Fruit fly (Drosophila melanogaster): ENCODE measurements around the gene rudhira.

Gene rudhira

DNA sequence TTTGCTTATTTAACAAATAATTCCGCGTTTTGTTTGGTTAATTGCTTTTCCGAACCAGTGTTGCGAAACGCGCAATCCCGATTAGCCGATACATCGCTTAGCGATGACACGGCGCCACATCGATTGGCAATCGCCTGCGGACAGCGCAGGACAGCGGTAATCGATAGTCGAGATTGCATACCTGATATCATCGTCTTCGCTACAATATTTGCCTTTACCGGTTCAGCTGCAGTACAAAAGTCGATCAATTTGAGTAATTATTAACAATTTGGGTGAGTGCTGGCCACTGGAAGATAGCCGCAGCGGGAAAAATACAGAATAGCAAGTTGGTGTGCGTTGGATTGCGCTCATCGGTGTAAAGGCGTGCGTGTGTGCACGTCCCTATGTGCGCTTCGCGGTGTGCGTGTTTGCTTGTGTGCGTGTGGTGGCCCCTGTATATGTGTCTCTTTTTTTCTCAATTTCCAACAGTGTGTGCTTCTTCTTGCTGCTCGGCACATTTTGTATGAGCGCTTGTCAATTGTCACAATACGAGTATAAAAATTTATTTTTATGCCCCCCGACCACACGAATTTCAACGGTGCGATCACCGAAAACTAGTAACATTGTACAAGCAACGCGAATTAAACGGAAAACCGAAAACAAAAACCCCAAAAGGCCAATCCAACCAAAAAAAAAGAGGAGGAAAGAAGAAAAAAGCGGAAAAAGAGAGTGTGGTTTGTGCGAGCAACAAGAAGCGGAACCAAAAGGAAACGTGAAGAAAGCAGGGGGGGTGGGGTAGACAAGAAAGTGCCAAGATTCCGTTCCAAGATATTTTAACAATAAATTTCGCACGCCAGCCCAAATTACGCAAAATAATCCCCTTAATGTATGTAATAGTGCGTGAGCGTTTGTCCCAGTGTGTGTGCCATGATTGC is 24.0 kb upstream of the rudhira start, which contains the start of gene CkIIbeta (continued):
- TF ChIP-seq CG4820 (GFP tag; optimal IDR thresholded peaks at IDR 0.05): no peak
- no peak for TF ChIP-seq Ada2b (GFP tag; IDR thresholded peaks at IDR 0.05)
- no peak for TF ChIP-seq CrebB (tag; optimal IDR thresholded peaks at IDR 0.05)
- no peak for TF ChIP-seq CG2889 (GFP tag; IDR thresholded peaks at IDR 0.05)
- TF ChIP-seq chinmo (GFP tag; IDR thresholded peaks at IDR 0.05; ENCODE audit: partially characterized antibody): peak; percentile 85; the same call in 2 of the 4 replicates
- TF ChIP-seq CG8944 (GFP tag; optimal IDR thresholded peaks at IDR 0.05): peak; percentile 33
- peak in 1 of 2 experiments; percentile 15 for TF ChIP-seq Hr51 (GFP tag; optimal IDR thresholded peaks at IDR 0.05)
- TF ChIP-seq sens (GFP tag): peak; percentile 91
- TF ChIP-seq CG4282 (GFP tag; optimal IDR thresholded peaks at IDR 0.05): peak; percentile 13
- no peak for TF ChIP-seq ssp (GFP tag; IDR thresholded peaks at IDR 0.05)
- peak; percentile 94 for TF ChIP-seq vnd (GFP tag; IDR thresholded peaks at IDR 0.05; ENCODE audit: partially characterized antibody)
- no peak for TF ChIP-seq Ssrp (tag; optimal IDR thresholded peaks at IDR 0.05)
- TF ChIP-seq CG34376 (GFP tag; optimal IDR thresholded peaks at IDR 0.05): peak; percentile 18
- no peak for TF ChIP-seq Sry-β (GFP tag; optimal IDR thresholded peaks at IDR 0.05)
- TF ChIP-seq CG10543 (GFP tag; optimal IDR thresholded peaks at IDR 0.05): peak; percentile 8
- peak; percentile 59 for TF ChIP-seq HLH54F (GFP tag; optimal IDR thresholded peaks at IDR 0.05)
- TF ChIP-seq Mad (GFP tag; optimal IDR thresholded peaks at IDR 0.05): peak; percentile 5
- TF ChIP-seq CG1024 (GFP tag; IDR thresholded peaks at IDR 0.05): no peak
- TF ChIP-seq CG9932 (GFP tag; IDR thresholded peaks at IDR 0.05): no peak; the same call in 1 of the 2 replicates
- peak; percentile 36; the same call in 1 of the 2 replicates for TF ChIP-seq E2f1 (GFP tag; IDR thresholded peaks at IDR 0.05)
- peak; percentile 46 for TF ChIP-seq CG18599 (GFP tag; optimal IDR thresholded peaks at IDR 0.05)
- no peak for TF ChIP-seq run (tag; optimal IDR thresholded peaks at IDR 0.05)
- no peak for TF ChIP-seq Max (GFP tag; optimal IDR thresholded peaks at IDR 0.05)
- no peak for TF ChIP-seq CG14965 (GFP tag; optimal IDR thresholded peaks at IDR 0.05; ENCODE audit: borderline replicate concordance)
- no peak for TF ChIP-seq NC2α (GFP tag; optimal IDR thresholded peaks at IDR 0.05)
- peak; percentile 5 for TF ChIP-seq CG1602 (GFP tag; optimal IDR thresholded peaks at IDR 0.05)
- peak; percentile 49 to 54 for TF ChIP-seq Pdp1 (GFP tag; optimal IDR thresholded peaks at IDR 0.05)
- TF ChIP-seq CG6689 (GFP tag; IDR thresholded peaks at IDR 0.05): 0 out of 2 replicates have a peak, but pooled peaks have one; percentile 8
- no peak for TF ChIP-seq sima (GFP tag; optimal IDR thresholded peaks at IDR 0.05)
- TF ChIP-seq CG13775 (GFP tag; optimal IDR thresholded peaks at IDR 0.05): peak; percentile 36
- TF ChIP-seq zen (tag; optimal IDR thresholded peaks at IDR 0.05): peak; percentile 73
- no peak for TF ChIP-seq CG11504 (tag; optimal IDR thresholded peaks at IDR 0.05)
- peak; percentile 89 for TF ChIP-seq Doc3 (GFP tag; IDR thresholded peaks at IDR 0.05; ENCODE audit: partially characterized antibody)
- peak; percentile 12 for TF ChIP-seq en (GFP tag; optimal IDR thresholded peaks at IDR 0.05)
- peak; percentile 95 for TF ChIP-seq hb (GFP tag; IDR thresholded peaks at IDR 0.05; ENCODE audit: partially characterized antibody)
- 0 out of 3 replicates have a peak, but pooled peaks have one; percentile 17 for TF ChIP-seq tgo (GFP tag; IDR thresholded peaks at IDR 0.05)
- no peak for TF ChIP-seq CG11398 (GFP tag; optimal IDR thresholded peaks at IDR 0.05)
- peak; percentile 39 for TF ChIP-seq jumu (GFP tag; optimal IDR thresholded peaks at IDR 0.05)
- TF ChIP-seq CG30431 (GFP tag; optimal IDR thresholded peaks at IDR 0.05): no peak
- TF ChIP-seq phol (tag; optimal IDR thresholded peaks at IDR 0.05): peak; percentile 57
- peak; percentile 61 for TF ChIP-seq exex (tag; optimal IDR thresholded peaks at IDR 0.05)
- peak; percentile 39 for TF ChIP-seq Hsf (GFP tag; optimal IDR thresholded peaks at IDR 0.05)
- peak; percentile 44 for TF ChIP-seq CG3163 (GFP tag; optimal IDR thresholded peaks at IDR 0.05)
- TF ChIP-seq pan (optimal IDR thresholded peaks at IDR 0.05): no peak
- no peak for TF ChIP-seq pan (GFP tag; optimal IDR thresholded peaks at IDR 0.05 in 1 of 2, IDR thresholded peaks at IDR 0.05 in 1 of 2)
- peak; percentile 98 for TF ChIP-seq CG16813 (GFP tag; IDR thresholded peaks at IDR 0.05; ENCODE audit: partially characterized antibody)
- TF ChIP-seq CG15514 (GFP tag; optimal IDR thresholded peaks at IDR 0.05): peak; percentile 74
- TF ChIP-seq Nf-YC (tag; optimal IDR thresholded peaks at IDR 0.05): peak; percentile 42

All from whole organism, embryonic.